Worm (Caenorhabditis elegans) whole organism, L4 larva: Measurements from ENCODE around the gene nac-1.

Experiments used
- F49E8.2 ChIP-seq: sonication (generic microtip); optimal IDR thresholded peaks from 2 replicates; lab custom pipeline; 2016; ENCODE audit warnings: missing compliant biosample characterization, mild to moderate bottlenecking, missing genetic modification characterization, borderline replicate concordance
- R02D3.7 ChIP-seq: fragments of 150-350 bp; sonication (generic microtip); optimal IDR thresholded peaks from 3 replicates; lab custom pipeline; 2014; ENCODE audit warnings: missing biosample characterization, missing genetic modification characterization
- aha-1 ChIP-seq: fragments of 150-350 bp; peaks from one replicate; lab custom pipeline; 2014; ENCODE audit warnings: missing biosample characterization, missing genetic modification characterization
- ama-1 ChIP-seq: fragments of 150-350 bp; optimal IDR thresholded peaks from 2 replicates; lab custom pipeline; 2014; ENCODE audit warnings: inconsistent platforms, mixed read lengths
- attf-4 ChIP-seq: sonication (generic microtip); optimal IDR thresholded peaks from 3 replicates; lab custom pipeline; 2017; ENCODE audit warnings: missing biosample characterization, missing genetic modification characterization
- ceh-82 ChIP-seq: sonication (generic microtip); optimal IDR thresholded peaks from 2 replicates; lab custom pipeline; 2017; ENCODE audit warnings: missing biosample characterization, missing genetic modification characterization
- cey-2 ChIP-seq: sonication (generic microtip); optimal IDR thresholded peaks from 3 replicates; lab custom pipeline; 2017; ENCODE audit warnings: missing genetic modification characterization, mild to moderate bottlenecking, missing compliant biosample characterization, antibody characterized with exemption, borderline replicate concordance; ENCODE audit not compliant: insufficient read depth
- daf-8 ChIP-seq: fragments of 200-800 bp; sonication (Bioruptor generic); IDR thresholded peaks from 2 replicates; pipeline ENCODE4 v1.3.6; 2022; ENCODE audit warnings: missing genetic modification characterization, missing compliant biosample characterization
- dmd-6 ChIP-seq: fragments of 200-800 bp; sonication (Bioruptor generic); IDR thresholded peaks from 2 replicates; pipeline ENCODE4 v1.3.6; 2022; ENCODE audit warnings: missing genetic modification reagents, missing genetic modification characterization, missing compliant biosample characterization
- duxl-1 ChIP-seq: sonication (generic microtip); optimal IDR thresholded peaks from 2 replicates; lab custom pipeline; 2016; ENCODE audit warnings: mild to moderate bottlenecking, missing genetic modification characterization, moderate library complexity, missing compliant biosample characterization; ENCODE audit not compliant: poor library complexity
- egl-27 ChIP-seq: sonication (generic microtip); optimal IDR thresholded peaks from 3 replicates; lab custom pipeline; 2017; ENCODE audit warnings: missing biosample characterization, missing genetic modification reagents, missing genetic modification characterization
- egl-43 ChIP-seq: fragments of 200-800 bp; sonication (Bioruptor generic); IDR thresholded peaks from 2 replicates; pipeline ENCODE4 v1.3.6; 2022; ENCODE audit warnings: missing genetic modification reagents, missing genetic modification characterization, missing compliant biosample characterization
- lin-38 ChIP-seq: fragments of 200-800 bp; sonication (Bioruptor generic); IDR thresholded peaks from 2 replicates; pipeline ENCODE4 v1.3.6; 2022; ENCODE audit warnings: missing genetic modification reagents, missing genetic modification characterization, missing compliant biosample characterization
- lir-3 ChIP-seq: sonication (generic microtip); optimal IDR thresholded peaks from 2 replicates; lab custom pipeline; 2016; ENCODE audit warnings: mild to moderate bottlenecking, missing genetic modification characterization, missing compliant biosample characterization
- lsy-2 ChIP-seq, 2 experiments: fragments of 150-350 bp in 1 of 2; sonication (generic microtip) in 1 of 2; optimal IDR thresholded peaks; 2 replicates each; lab custom pipeline; 2014 to 2017; ENCODE audit warnings: missing biosample characterization in 2 of 2, missing genetic modification characterization in 2 of 2
- madf-5 ChIP-seq, 2 experiments: fragments of 200-800 bp; sonication (Bioruptor generic); IDR thresholded peaks; 2 replicates each; pipeline ENCODE4 v1.3.6; 2022; ENCODE audit warnings: missing compliant biosample characterization in 2 of 2, missing genetic modification characterization in 2 of 2
- mes-2 ChIP-seq: sonication (generic microtip); optimal IDR thresholded peaks from 2 replicates; lab custom pipeline; 2016; ENCODE audit warnings: missing genotype, mild to moderate bottlenecking, missing genetic modification characterization, missing compliant biosample characterization; ENCODE audit not compliant: poor library complexity, severe bottlenecking
- nhr-10 ChIP-seq: fragments of 150-350 bp; optimal IDR thresholded peaks from 2 replicates; lab custom pipeline; 2014; ENCODE audit warnings: missing biosample characterization, missing genetic modification characterization
- nhr-111 ChIP-seq: fragments of 200-800 bp; sonication (Bioruptor generic); optimal IDR thresholded peaks from 2 replicates; lab custom pipeline; 2018; ENCODE audit warnings: mild to moderate bottlenecking, missing genetic modification characterization, missing compliant biosample characterization
- nhr-237 ChIP-seq: sonication (generic microtip); optimal IDR thresholded peaks from 2 replicates; lab custom pipeline; 2017; ENCODE audit warnings: missing biosample characterization, missing genetic modification characterization
- nhr-28 ChIP-seq: fragments of 150-350 bp; optimal IDR thresholded peaks from 2 replicates; lab custom pipeline; 2014; ENCODE audit warnings: missing biosample characterization, missing genetic modification characterization
- nhr-41 ChIP-seq: fragments of 200-800 bp; sonication (Bioruptor generic); IDR thresholded peaks from 2 replicates; pipeline ENCODE4 v1.3.6; 2022; ENCODE audit warnings: missing genetic modification reagents, missing genetic modification characterization, missing compliant biosample characterization
- nhr-48 ChIP-seq: sonication (generic microtip); optimal IDR thresholded peaks from 2 replicates; lab custom pipeline; 2016; ENCODE audit warnings: mild to moderate bottlenecking, missing genetic modification characterization, missing compliant biosample characterization
- pha-4 ChIP-seq, 2 experiments: fragments of 150-350 bp in 1 of 2; fragments of 200-800 bp in 1 of 2; sonication (Bioruptor generic) in 1 of 2; IDR thresholded peaks in 1 of 2; optimal IDR thresholded peaks in 1 of 2; 2 replicates each; pipeline versions ENCODE4 v1.3.6 to Lab custom; 2014 to 2022; ENCODE audit warnings: missing genetic modification characterization in 2 of 2, missing genetic modification reagents in 2 of 2, missing biosample characterization in 1 of 2, missing compliant biosample characterization in 1 of 2
- pqm-1 ChIP-seq: sonication (generic microtip); optimal IDR thresholded peaks from 2 replicates; lab custom pipeline; 2017; ENCODE audit warnings: missing biosample characterization, missing genetic modification characterization
- set-16 ChIP-seq: fragments of 200-800 bp; sonication (Bioruptor generic); IDR thresholded peaks from 2 replicates; pipeline ENCODE4 v1.3.6; 2022; ENCODE audit warnings: missing genetic modification reagents, missing genetic modification characterization, missing compliant biosample characterization
- skn-1 ChIP-seq: fragments of 150-350 bp; optimal IDR thresholded peaks from 2 replicates; lab custom pipeline; 2014; ENCODE audit warnings: missing biosample characterization, missing genetic modification characterization
- snpc-4 ChIP-seq: fragments of 150-350 bp; optimal IDR thresholded peaks from 2 replicates; lab custom pipeline; 2014; ENCODE audit warnings: missing biosample characterization, missing genetic modification characterization
- tra-1 ChIP-seq: fragments of 200-800 bp; sonication (Bioruptor generic); IDR thresholded peaks from 2 replicates; pipeline ENCODE4 v1.3.6; 2022; ENCODE audit warnings: missing genetic modification reagents, missing genetic modification characterization, missing compliant biosample characterization
- unc-130 ChIP-seq: sonication (generic microtip); optimal IDR thresholded peaks from 2 replicates; lab custom pipeline; 2016; ENCODE audit warnings: missing genetic modification reagents, missing genetic modification characterization, missing compliant biosample characterization
- unc-62 ChIP-seq, 3 experiments: fragments of 150-350 bp in 1 of 3; sonication (generic microtip); optimal IDR thresholded peaks in 2 of 3; peaks in 1 of 3; 1 replicate in 1 of 3; 2 replicates in 2 of 3; lab custom pipeline; 2014 to 2017; ENCODE audit warnings: missing biosample characterization in 3 of 3, missing genetic modification characterization in 3 of 3, missing genetic modification reagents in 3 of 3, missing genotype in 1 of 3
- vab-7 ChIP-seq: fragments of 200-800 bp; sonication (Bioruptor generic); IDR thresholded peaks from 2 replicates; pipeline ENCODE4 v1.3.6; 2022; ENCODE audit warnings: missing genetic modification reagents, missing genetic modification characterization, missing compliant biosample characterization
- zfp-2 ChIP-seq: sonication (generic microtip); optimal IDR thresholded peaks from 2 replicates; lab custom pipeline; 2016; ENCODE audit warnings: mild to moderate bottlenecking, missing genetic modification characterization, missing compliant biosample characterization
- ztf-11 ChIP-seq: fragments of 150-350 bp; optimal IDR thresholded peaks from 2 replicates; lab custom pipeline; 2014; ENCODE audit warnings: missing biosample characterization, missing genetic modification characterization

Gene nac-1

ce11 chrX:14872817-14873469 lies 22.0 kb upstream of the nac-1 start, which contains the start of gene F31F6.3:
Gene F31F6.3, minus strand, starts transcription at chrX:14872867.
- TF ChIP-seq duxl-1 (tag; lab: Kevin White, UChicago) (no peak), F49E8.2 (tag; lab: Kevin White, UChicago) (no peak), attf-4 (tag; lab: Kevin White, UChicago) (no peak), unc-130 (GFP tag; lab: Kevin White, UChicago) (no peak), skn-1 (tag; lab: Kevin White, UChicago) (no peak), nhr-111 (GFP tag; lab: Kevin White, UChicago) (no peak), tra-1 (GFP tag; lab: Robert Waterston, UW) (no peak)

- no peak for TF ChIP-seq nhr-48 (tag; lab: Kevin White, UChicago)
- no peak for TF ChIP-seq madf-5 (GFP tag; IDR thresholded peaks at IDR 0.05; lab: Robert Waterston, UW)
- TF ChIP-seq nhr-237 (tag; lab: Kevin White, UChicago): no peak
- no peak for TF ChIP-seq pha-4 (GFP tag; IDR thresholded peaks at IDR 0.05; lab: Robert Waterston, UW)
- TF ChIP-seq pha-4 (tag; optimal IDR thresholded peaks at IDR 0.05; lab: Kevin White, UChicago): no peak
- TF ChIP-seq ztf-11 (tag; lab: Kevin White, UChicago): no peak
- no peak for TF ChIP-seq lir-3
- TF ChIP-seq lin-38 (GFP tag; lab: Robert Waterston, UW): no peak
- TF ChIP-seq aha-1 (tag; lab: Kevin White, UChicago): no peak
- no peak for TF ChIP-seq skn-1 (tag; lab: Kevin White, UChicago)
- TF ChIP-seq pqm-1 (tag; lab: Kevin White, UChicago): no peak
- TF ChIP-seq ceh-82 (tag; lab: Kevin White, UChicago): no peak
Measured at ce11 chrX:14875668-14876067, 19.3 kb upstream of the nac-1 start, which contains the start of gene sssh-1. Gene sssh-1, plus strand, starts transcription at chrX:14875968.

DNA sequence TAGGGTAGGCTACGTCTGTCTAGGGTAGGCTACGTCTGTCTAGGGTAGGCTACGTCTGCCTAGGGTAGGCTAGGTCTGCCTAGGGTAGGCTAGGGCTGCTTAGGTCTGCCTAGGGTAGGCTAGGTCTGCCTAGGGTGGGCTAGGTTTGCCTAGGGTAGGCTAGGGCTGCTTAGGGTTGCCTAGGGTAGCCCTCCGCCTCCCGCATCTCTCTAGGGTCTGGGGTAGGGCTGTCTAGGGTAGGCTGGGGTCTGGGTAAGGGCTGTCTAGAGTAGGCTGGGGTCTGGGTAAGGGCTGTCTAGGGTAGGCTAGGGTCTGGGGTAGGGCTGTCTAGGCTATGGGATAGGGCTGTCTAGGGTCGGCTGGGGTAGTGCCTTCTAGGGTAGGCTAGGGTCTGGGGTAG lies 17.3 kb upstream of the nac-1 start:
- TF ChIP-seq egl-43 (GFP tag; lab: Robert Waterston, UW): 0 out of 2 replicates have a peak, but pooled peaks have one; percentile 51
- TF ChIP-seq set-16: peak; percentile 62
- TF ChIP-seq nhr-28 (tag; lab: Kevin White, UChicago): no peak

- TF ChIP-seq pha-4 (GFP tag; IDR thresholded peaks at IDR 0.05; lab: Robert Waterston, UW): no peak
- TF ChIP-seq pha-4 (tag; optimal IDR thresholded peaks at IDR 0.05; lab: Kevin White, UChicago): no peak
- TF ChIP-seq zfp-2 (tag; lab: Kevin White, UChicago): no peak
- no peak for TF ChIP-seq snpc-4 (tag; lab: Kevin White, UChicago)
- TF ChIP-seq ceh-82 (tag; lab: Kevin White, UChicago): no peak
Measured at ce11 chrX:14881119-14881518, 13.8 kb upstream of the nac-1 start, which contains the start of gene flp-8. Gene flp-8, plus strand, starts transcription at chrX:14881419.

DNA sequence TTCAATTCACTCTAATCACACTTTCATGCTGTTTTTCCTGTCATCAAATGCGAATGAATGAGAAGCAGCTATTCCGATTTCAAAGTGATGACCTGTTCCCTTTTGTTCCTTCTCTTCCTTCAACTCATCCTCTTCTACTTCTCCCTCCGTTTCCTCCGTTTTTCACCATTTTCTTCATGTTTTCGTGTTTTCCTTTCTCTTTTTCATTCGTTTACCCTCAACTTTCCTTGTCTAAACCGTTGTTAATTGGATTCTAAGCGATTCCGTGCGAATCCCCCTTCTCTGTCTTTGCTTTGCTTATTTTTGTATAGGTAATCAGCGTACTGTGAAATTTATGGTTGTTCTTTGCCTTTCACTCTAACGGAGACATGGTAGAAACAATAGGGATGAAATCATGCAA lies 9.1 kb upstream of the nac-1 start:
- TF ChIP-seq unc-62 (GFP tag; optimal IDR thresholded peaks at IDR 0.05 in 1 of 2; lab: Kevin White, UChicago): peak in 1 of 2 experiments; percentile 13
- no peak for TF ChIP-seq unc-62 (tag; optimal IDR thresholded peaks at IDR 0.05; lab: Kevin White, UChicago)
- TF ChIP-seq aha-1 (tag; lab: Kevin White, UChicago): peak; percentile 60
- no peak for TF ChIP-seq egl-27 (tag; lab: Kevin White, UChicago)
- TF ChIP-seq vab-7 (GFP tag; lab: Robert Waterston, UW): no peak
- no peak for TF ChIP-seq ama-1 (lab: Kevin White, UChicago)
- TF ChIP-seq nhr-237 (tag; lab: Kevin White, UChicago): no peak
- TF ChIP-seq mes-2: no peak

- no peak for TF ChIP-seq attf-4 (tag; lab: Kevin White, UChicago)
- TF ChIP-seq skn-1 (tag; lab: Kevin White, UChicago): no peak
- TF ChIP-seq set-16: no peak
- no peak for TF ChIP-seq daf-8 (GFP tag; lab: Robert Waterston, UW)
- no peak for TF ChIP-seq nhr-41
- no peak for TF ChIP-seq mes-2
- no peak for TF ChIP-seq dmd-6 (GFP tag; lab: Robert Waterston, UW)
- no peak for TF ChIP-seq lsy-2 (tag; optimal IDR thresholded peaks at IDR 0.05; lab: Kevin White, UChicago)
- no peak for TF ChIP-seq R02D3.7 (tag; lab: Kevin White, UChicago)
- no peak for TF ChIP-seq cey-2 (tag; lab: Kevin White, UChicago)
- TF ChIP-seq nhr-10 (tag; lab: Kevin White, UChicago): no peak
Measured at ce11 chrX:14888188-14888587, 6.8 kb upstream of the nac-1 start, which contains the start of gene daf-6. Gene daf-6, plus strand, starts transcription at chrX:14888488.
